Worm (Caenorhabditis elegans) whole organism, L4 larva: ENCODE results near the gene rps-22.

Source experiments
- D1046.2 ChIP-seq: fragments of 200-800 bp; sonication (Bioruptor generic); IDR thresholded peaks from 2 replicates; pipeline ENCODE4 v1.3.6; 2022; ENCODE audit warnings: missing genetic modification characterization, missing compliant biosample characterization
- F37D6.2 ChIP-seq: sonication (generic microtip); optimal IDR thresholded peaks from 2 replicates; lab custom pipeline; 2016; ENCODE audit warnings: mild to moderate bottlenecking, missing genetic modification characterization, missing compliant biosample characterization
- Y5F2A.4 ChIP-seq: fragments of 200-800 bp; sonication (Bioruptor generic); optimal IDR thresholded peaks from 2 replicates; lab custom pipeline; 2018; ENCODE audit warnings: mild to moderate bottlenecking, missing genetic modification characterization, missing compliant biosample characterization
- aha-1 ChIP-seq: fragments of 150-350 bp; peaks from one replicate; lab custom pipeline; 2014; ENCODE audit warnings: missing biosample characterization, missing genetic modification characterization
- ceh-28 ChIP-seq: fragments of 150-350 bp; optimal IDR thresholded peaks from 2 replicates; lab custom pipeline; 2014; ENCODE audit warnings: missing biosample characterization, missing genetic modification reagents, missing genetic modification characterization
- ceh-32 ChIP-seq: sonication (generic microtip); optimal IDR thresholded peaks from 2 replicates; lab custom pipeline; 2016; ENCODE audit warnings: mild to moderate bottlenecking, missing genetic modification characterization, missing compliant biosample characterization; ENCODE audit not compliant: poor library complexity
- daf-8 ChIP-seq: fragments of 200-800 bp; sonication (Bioruptor generic); IDR thresholded peaks from 2 replicates; pipeline ENCODE4 v1.3.6; 2022; ENCODE audit warnings: missing genetic modification characterization, missing compliant biosample characterization
- dmd-8 ChIP-seq: fragments of 200-800 bp; sonication (Bioruptor generic); IDR thresholded peaks from 2 replicates; pipeline ENCODE4 v1.3.6; 2022; ENCODE audit warnings: missing genetic modification characterization, missing compliant biosample characterization
- egl-43 ChIP-seq: fragments of 200-800 bp; sonication (Bioruptor generic); IDR thresholded peaks from 2 replicates; pipeline ENCODE4 v1.3.6; 2022; ENCODE audit warnings: missing genetic modification reagents, missing genetic modification characterization, missing compliant biosample characterization
- gei-8 ChIP-seq: fragments of 200-800 bp; sonication (Bioruptor generic); optimal IDR thresholded peaks from 2 replicates; lab custom pipeline; 2018; ENCODE audit warnings: mild to moderate bottlenecking, missing genetic modification characterization, missing compliant biosample characterization
- hlh-30 ChIP-seq: sonication (generic microtip); optimal IDR thresholded peaks from 2 replicates; lab custom pipeline; 2017; ENCODE audit warnings: antibody characterized with exemption, mild to moderate bottlenecking, missing genetic modification characterization, missing compliant biosample characterization; ENCODE audit not compliant: insufficient read depth
- lin-13 ChIP-seq: fragments of 150-350 bp; optimal IDR thresholded peaks from 2 replicates; lab custom pipeline; 2014; ENCODE audit warnings: missing biosample characterization, missing genetic modification reagents, missing genetic modification characterization
- lin-29 ChIP-seq: fragments of 200-800 bp; sonication (Bioruptor generic); IDR thresholded peaks from 2 replicates; pipeline ENCODE4 v1.3.6; 2022; ENCODE audit warnings: missing genetic modification reagents, missing genetic modification characterization, missing compliant biosample characterization
- lin-38 ChIP-seq: fragments of 200-800 bp; sonication (Bioruptor generic); IDR thresholded peaks from 2 replicates; pipeline ENCODE4 v1.3.6; 2022; ENCODE audit warnings: missing genetic modification reagents, missing genetic modification characterization, missing compliant biosample characterization
- lin-39 ChIP-seq: fragments of 150-350 bp; optimal IDR thresholded peaks from 2 replicates; lab custom pipeline; 2014; ENCODE audit warnings: missing biosample characterization, missing genetic modification reagents, missing genetic modification characterization
- lsy-2 ChIP-seq, 2 experiments: fragments of 150-350 bp in 1 of 2; sonication (generic microtip) in 1 of 2; optimal IDR thresholded peaks; 2 replicates each; lab custom pipeline; 2014 to 2017; ENCODE audit warnings: missing biosample characterization in 2 of 2, missing genetic modification characterization in 2 of 2
- madf-5 ChIP-seq, 2 experiments: fragments of 200-800 bp; sonication (Bioruptor generic); IDR thresholded peaks; 2 replicates each; pipeline ENCODE4 v1.3.6; 2022; ENCODE audit warnings: missing compliant biosample characterization in 2 of 2, missing genetic modification characterization in 2 of 2
- madf-9 ChIP-seq: fragments of 200-800 bp; sonication (Bioruptor generic); conservative IDR thresholded peaks from 2 replicates; pipeline ENCODE4 v1.3.6; 2022; ENCODE audit warnings: missing genetic modification reagents, missing genetic modification characterization, missing compliant biosample characterization
- mdl-1 ChIP-seq, 2 experiments: fragments of 150-350 bp in 1 of 2; sonication (generic microtip) in 1 of 2; optimal IDR thresholded peaks; 2 replicates each; lab custom pipeline; 2014 to 2017; ENCODE audit warnings: missing biosample characterization in 2 of 2, missing genetic modification characterization in 2 of 2
- mes-2 ChIP-seq: sonication (generic microtip); optimal IDR thresholded peaks from 2 replicates; lab custom pipeline; 2016; ENCODE audit warnings: missing genotype, mild to moderate bottlenecking, missing genetic modification characterization, missing compliant biosample characterization; ENCODE audit not compliant: poor library complexity, severe bottlenecking
- mxl-2 ChIP-seq: fragments of 200-800 bp; sonication (Bioruptor generic); conservative IDR thresholded peaks from 2 replicates; pipeline ENCODE4 v1.3.6; 2022; ENCODE audit warnings: missing genetic modification reagents, missing genetic modification characterization, missing compliant biosample characterization
- nhr-102 ChIP-seq: sonication (generic microtip); optimal IDR thresholded peaks from 2 replicates; lab custom pipeline; 2016; ENCODE audit warnings: mild to moderate bottlenecking, missing genetic modification characterization, moderate library complexity, missing compliant biosample characterization
- nhr-11 ChIP-seq: fragments of 150-350 bp; optimal IDR thresholded peaks from 2 replicates; lab custom pipeline; 2014; ENCODE audit warnings: missing biosample characterization, missing genetic modification characterization
- nhr-25 ChIP-seq: sonication (generic microtip); optimal IDR thresholded peaks from 2 replicates; lab custom pipeline; 2017; ENCODE audit warnings: missing genetic modification characterization, mild to moderate bottlenecking, missing compliant biosample characterization, antibody characterized with exemption, moderate library complexity, borderline replicate concordance; ENCODE audit not compliant: insufficient read depth
- nhr-28 ChIP-seq: fragments of 150-350 bp; optimal IDR thresholded peaks from 2 replicates; lab custom pipeline; 2014; ENCODE audit warnings: missing biosample characterization, missing genetic modification characterization
- nhr-42 ChIP-seq: fragments of 200-800 bp; sonication (Bioruptor generic); IDR thresholded peaks from 2 replicates; pipeline ENCODE4 v1.3.6; 2022; ENCODE audit warnings: missing genetic modification characterization, missing compliant biosample characterization
- sdz-12 ChIP-seq: fragments of 200-800 bp; sonication (Bioruptor generic); optimal IDR thresholded peaks from 2 replicates; lab custom pipeline; 2018; ENCODE audit warnings: mild to moderate bottlenecking, missing genetic modification characterization, missing compliant biosample characterization
- set-16 ChIP-seq: fragments of 200-800 bp; sonication (Bioruptor generic); IDR thresholded peaks from 2 replicates; pipeline ENCODE4 v1.3.6; 2022; ENCODE audit warnings: missing genetic modification reagents, missing genetic modification characterization, missing compliant biosample characterization
- skn-1 ChIP-seq: fragments of 150-350 bp; optimal IDR thresholded peaks from 2 replicates; lab custom pipeline; 2014; ENCODE audit warnings: missing biosample characterization, missing genetic modification characterization
- snpc-1.2 ChIP-seq: fragments of 200-800 bp; sonication (Bioruptor generic); IDR thresholded peaks from 2 replicates; pipeline ENCODE4 v1.3.6; 2022; ENCODE audit warnings: missing genetic modification reagents, missing genetic modification characterization, missing compliant biosample characterization
- tra-1 ChIP-seq: fragments of 200-800 bp; sonication (Bioruptor generic); IDR thresholded peaks from 2 replicates; pipeline ENCODE4 v1.3.6; 2022; ENCODE audit warnings: missing genetic modification reagents, missing genetic modification characterization, missing compliant biosample characterization
- unc-130 ChIP-seq: sonication (generic microtip); optimal IDR thresholded peaks from 2 replicates; lab custom pipeline; 2016; ENCODE audit warnings: missing genetic modification reagents, missing genetic modification characterization, missing compliant biosample characterization
- unc-62 ChIP-seq, 3 experiments: fragments of 150-350 bp in 1 of 3; sonication (generic microtip); optimal IDR thresholded peaks in 2 of 3; peaks in 1 of 3; 1 replicate in 1 of 3; 2 replicates in 2 of 3; lab custom pipeline; 2014 to 2017; ENCODE audit warnings: missing biosample characterization in 3 of 3, missing genetic modification characterization in 3 of 3, missing genetic modification reagents in 3 of 3, missing genotype in 1 of 3
- zag-1 ChIP-seq: fragments of 150-350 bp; optimal IDR thresholded peaks from 2 replicates; lab custom pipeline; 2014; ENCODE audit warnings: missing biosample characterization, missing genetic modification characterization
- zfp-3 ChIP-seq: fragments of 200-800 bp; sonication (Bioruptor generic); conservative IDR thresholded peaks from 2 replicates; pipeline ENCODE4 v1.3.6; 2022; ENCODE audit warnings: missing genetic modification reagents, missing genetic modification characterization, missing compliant biosample characterization

Gene rps-22

ce11 chrIII:1938712-1939624 lies 11.4 kb upstream of the rps-22 start:
- TF ChIP-seq nhr-102 (tag; lab: Kevin White, UChicago) = no peak
- TF ChIP-seq egl-43 (GFP tag; lab: Robert Waterston, UW) = peak; percentile 70
- peak; percentile 21 to 61 for TF ChIP-seq lsy-2 (tag; optimal IDR thresholded peaks at IDR 0.05; lab: Kevin White, UChicago)
- TF ChIP-seq lin-13 (GFP tag; lab: Kevin White, UChicago) = peak; percentile 51
- peak; percentile 67 for TF ChIP-seq aha-1 (tag; lab: Kevin White, UChicago)
- no peak for TF ChIP-seq Y5F2A.4 (GFP tag; lab: Kevin White, UChicago)
- TF ChIP-seq ceh-28 (tag; lab: Kevin White, UChicago) = peak; percentile 99
- TF ChIP-seq snpc-1.2 (GFP tag; lab: Robert Waterston, UW) = 0 out of 2 replicates have a peak, but pooled peaks have one; percentile 40
- no peak for TF ChIP-seq mdl-1 (tag; optimal IDR thresholded peaks at IDR 0.05; lab: Kevin White, UChicago)
- peak; percentile 97 for TF ChIP-seq set-16 (GFP tag; lab: Robert Waterston, UW)
- peak in 1 of 2 experiments; percentile 58 for TF ChIP-seq unc-62 (GFP tag; optimal IDR thresholded peaks at IDR 0.05 in 1 of 2; lab: Kevin White, UChicago)
- TF ChIP-seq unc-62 (tag; optimal IDR thresholded peaks at IDR 0.05; lab: Kevin White, UChicago) = no peak
- TF ChIP-seq unc-130 = no peak
- TF ChIP-seq lin-39 (tag; lab: Kevin White, UChicago) = no peak
- no peak for TF ChIP-seq daf-8

- no peak for TF ChIP-seq hlh-30 (tag; lab: Kevin White, UChicago)
- no peak for TF ChIP-seq nhr-25 (tag; lab: Kevin White, UChicago)
- no peak for TF ChIP-seq mxl-2 (GFP tag; lab: Robert Waterston, UW)
- no peak for TF ChIP-seq lsy-2 (tag; optimal IDR thresholded peaks at IDR 0.05; lab: Kevin White, UChicago)
- peak; percentile 22 for TF ChIP-seq nhr-11 (tag; lab: Kevin White, UChicago)
- TF ChIP-seq, all 104 proteins: peak for 1
These were observed 10.7 kb upstream of the rps-22 start for ce11 chrIII:1939625-1939988.

- TF ChIP-seq nhr-42 (GFP tag; lab: Robert Waterston, UW) = no peak
- no peak for TF ChIP-seq lin-29 (GFP tag; lab: Robert Waterston, UW)
- TF ChIP-seq Y5F2A.4 (GFP tag; lab: Kevin White, UChicago) = no peak
- TF ChIP-seq aha-1 (tag; lab: Kevin White, UChicago) = peak; percentile 99
- TF ChIP-seq lin-13 (GFP tag; lab: Kevin White, UChicago) = no peak
These were observed 6.8 kb upstream of the rps-22 start, which contains the start of gene F53A3.1 for ce11 chrIII:1943488-1943887. Gene F53A3.1, minus strand, starts transcription at chrIII:1943637.

ce11 chrIII:1947851-1948250 lies 2.5 kb upstream of the rps-22 start:
- TF ChIP-seq mxl-2 (GFP tag; lab: Robert Waterston, UW) (no peak), hlh-30 (tag; lab: Kevin White, UChicago) (no peak), ceh-32 (no peak), set-16 (GFP tag; lab: Robert Waterston, UW) (peak; percentile 17; the same call in 1 of the 2 replicates)
- TF ChIP-seq, all 104 proteins: peak for 1

- 0 out of 2 replicates have a peak, but pooled peaks have one; percentile 9 for TF ChIP-seq lin-38 (GFP tag; lab: Robert Waterston, UW)
- no peak for TF ChIP-seq F37D6.2 (tag; lab: Kevin White, UChicago)
- TF ChIP-seq madf-9 (GFP tag; lab: Robert Waterston, UW) = no peak
- peak in 1 of 2 experiments; percentile 10 for TF ChIP-seq unc-62 (GFP tag; optimal IDR thresholded peaks at IDR 0.05 in 1 of 2; lab: Kevin White, UChicago)
- TF ChIP-seq unc-62 (tag; optimal IDR thresholded peaks at IDR 0.05; lab: Kevin White, UChicago) = no peak
These were observed 973 bp upstream of the rps-22 start for ce11 chrIII:1949362-1949761.

ce11 chrIII:1951388-1951787 lies 1.1 kb downstream of the rps-22 start, which contains the start of gene F53A3.7:
Gene F53A3.7, plus strand, starts transcription at chrIII:1951526.
- peak; percentile 67 for TF ChIP-seq lin-38 (GFP tag; lab: Robert Waterston, UW)
- no peak for TF ChIP-seq dmd-8
- peak; percentile 45; the same call in 1 of the 2 replicates for TF ChIP-seq zfp-3
- peak; percentile 61; the same call in 1 of the 2 replicates for TF ChIP-seq D1046.2
- TF ChIP-seq zag-1 (tag; lab: Kevin White, UChicago) = no peak
- peak; percentile 6 for TF ChIP-seq mes-2
- TF ChIP-seq gei-8 (GFP tag; lab: Kevin White, UChicago) = no peak
- TF ChIP-seq nhr-102 (tag; lab: Kevin White, UChicago) = peak; percentile 25
- TF ChIP-seq aha-1 (tag; lab: Kevin White, UChicago) = peak; percentile 81
- peak; percentile 42 for TF ChIP-seq unc-130
- TF ChIP-seq nhr-28 (tag; lab: Kevin White, UChicago) = no peak
- TF ChIP-seq ceh-32 = no peak
- peak; percentile 63 for TF ChIP-seq sdz-12 (GFP tag; lab: Kevin White, UChicago)
- peak; percentile 41; the same call in 1 of the 2 replicates for TF ChIP-seq tra-1 (GFP tag; lab: Robert Waterston, UW)
- no peak for TF ChIP-seq skn-1 (tag; lab: Kevin White, UChicago)
- TF ChIP-seq madf-5 (GFP tag; IDR thresholded peaks at IDR 0.05; lab: Robert Waterston, UW) = peak in 1 of 2 experiments; percentile 45; a peak in 1 of 4 replicates
